Worm (Caenorhabditis elegans) whole organism, L3 larva: ENCODE data around the gene mrp-7.

ENCODE experiments used
- elt-2 ChIP-seq: sonication (generic microtip); optimal IDR thresholded peaks from 2 replicates; lab custom pipeline; 2016; ENCODE audit warnings: missing genetic modification reagents, mild to moderate bottlenecking, missing genetic modification characterization, missing compliant biosample characterization
- snpc-4 ChIP-seq: fragments of 150-350 bp; optimal IDR thresholded peaks from 2 replicates; lab custom pipeline; 2014; ENCODE audit warnings: missing biosample characterization, missing genetic modification characterization
- unc-39 ChIP-seq: sonication (generic microtip); optimal IDR thresholded peaks from 4 replicates; lab custom pipeline; 2017; ENCODE audit warnings: missing biosample characterization, missing genetic modification characterization

DNA sequence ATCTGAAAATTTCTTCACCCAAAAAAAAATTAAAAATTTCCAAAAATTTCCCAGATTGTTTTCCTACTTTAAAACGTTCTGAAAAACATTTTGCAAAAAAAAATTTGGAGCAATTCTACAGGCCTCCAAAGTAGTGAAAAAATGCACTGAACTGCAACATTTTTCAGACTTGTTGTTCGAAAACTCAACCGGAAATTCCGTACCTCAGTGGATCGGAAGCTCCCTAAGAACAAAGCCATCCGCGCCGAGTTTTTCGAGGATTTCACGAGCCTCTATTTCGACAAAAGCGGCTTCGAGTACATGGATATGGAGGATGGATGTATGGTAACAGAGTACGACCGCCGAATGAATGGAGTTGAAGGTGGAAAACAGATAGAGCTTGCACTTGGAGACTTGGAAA is 63.5 kb downstream of the mrp-7 start, which contains the start of gene fbxa-131:
- TF ChIP-seq unc-39 (tag; lab: Kevin White, UChicago) (no peak), elt-2 (tag; lab: Kevin White, UChicago) (no peak), snpc-4 (tag; lab: Kevin White, UChicago) (no peak)
